Worm (Caenorhabditis elegans): ENCODE measurements around the gene srsx-10.

- TF ChIP-seq zag-1 (tag; optimal IDR thresholded peaks at IDR 0.05) = no peak
- TF ChIP-seq fkh-10 (GFP tag; optimal IDR thresholded peaks at IDR 0.05) = no peak
- no peak for TF ChIP-seq ztf-4 (tag; optimal IDR thresholded peaks at IDR 0.05)
- TF ChIP-seq skn-1 (tag; optimal IDR thresholded peaks at IDR 0.05) = peak; percentile 86
- no peak for TF ChIP-seq nhr-12 (tag; optimal IDR thresholded peaks at IDR 0.05)
- no peak for TF ChIP-seq lin-39 (tag; optimal IDR thresholded peaks at IDR 0.05)
- no peak for TF ChIP-seq nfya-1 (tag; optimal IDR thresholded peaks at IDR 0.05; ENCODE audit: insufficient read depth)
These were observed 9.7 kb downstream of the srsx-10 start for ce11 chrV:4964671-4965420.
